Fruit fly (Drosophila melanogaster) whole organism, embryonic: ENCODE results near the gene RpL10Ab.
A peak's percentile ranks its signal among the peaks of the same experiment; 100 is the strongest.

ENCODE experiments used
- Aef1 ChIP-seq: fragments of 200-800 bp; sonication (Bioruptor generic); IDR thresholded peaks from 3 replicates; pipeline ENCODE4 v1.3.6; 2022; ENCODE audit warnings: missing biosample characterization, missing genetic modification characterization
- Atf-2 ChIP-seq: fragments of 200-800 bp; sonication (Bioruptor generic); optimal IDR thresholded peaks from 2 replicates; lab custom pipeline; 2016; ENCODE audit warnings: missing biosample characterization, missing genetic modification characterization
- Awh ChIP-seq: fragments of 200-800 bp; sonication (Bioruptor generic); IDR thresholded peaks from 2 replicates; pipeline ENCODE4, ENCODE4 v1.3.6; 2022; ENCODE audit warnings: missing biosample characterization, missing genetic modification characterization
- Bdp1 ChIP-seq: fragments of 200-800 bp; sonication (Bioruptor generic); optimal IDR thresholded peaks from 3 replicates; lab custom pipeline; 2016; ENCODE audit warnings: missing biosample characterization, missing genetic modification characterization
- CG12071 ChIP-seq: fragments of 200-800 bp; sonication (Bioruptor generic); optimal IDR thresholded peaks from 3 replicates; lab custom pipeline; 2018; ENCODE audit warnings: missing biosample characterization, mild to moderate bottlenecking, missing genetic modification characterization
- CG13296 ChIP-seq: fragments of 200-800 bp; sonication (Bioruptor generic); optimal IDR thresholded peaks from 3 replicates; lab custom pipeline; 2018; ENCODE audit warnings: missing biosample characterization, mild to moderate bottlenecking, missing genetic modification characterization
- CG15073 ChIP-seq: fragments of 200-800 bp; sonication (Bioruptor generic); optimal IDR thresholded peaks from 2 replicates; lab custom pipeline; 2016; ENCODE audit warnings: missing biosample characterization, missing genetic modification characterization
- CG17912 ChIP-seq: fragments of 200-800 bp; sonication (Bioruptor generic); optimal IDR thresholded peaks from 2 replicates; lab custom pipeline; 2018; ENCODE audit warnings: missing biosample characterization, mild to moderate bottlenecking, missing genetic modification characterization
- CG18262 ChIP-seq: fragments of 200-800 bp; optimal IDR thresholded peaks from 3 replicates; lab custom pipeline; 2019; ENCODE audit warnings: missing biosample characterization, mild to moderate bottlenecking, missing genetic modification characterization, moderate library complexity
- CG2120 ChIP-seq: fragments of 200-800 bp; sonication (Bioruptor generic); optimal IDR thresholded peaks from 3 replicates; lab custom pipeline; 2016; ENCODE audit warnings: missing biosample characterization, missing genetic modification characterization
- CG31224 ChIP-seq: fragments of 200-800 bp; sonication (Bioruptor generic); IDR thresholded peaks from 2 replicates; pipeline ENCODE4 v1.3.6; 2022; ENCODE audit warnings: missing biosample characterization, missing genetic modification characterization
- CG3838 ChIP-seq: fragments of 200-800 bp; sonication (Bioruptor generic); optimal IDR thresholded peaks from 3 replicates; lab custom pipeline; 2016; ENCODE audit warnings: missing biosample characterization, missing genetic modification characterization
- CG42726 ChIP-seq: fragments of 200-800 bp; sonication (Bioruptor generic); IDR thresholded peaks from 2 replicates; pipeline ENCODE4 v1.3.6; 2022; ENCODE audit warnings: missing biosample characterization, missing genetic modification characterization; ENCODE audit not compliant: partially characterized antibody
- CG4854 ChIP-seq: fragments of 200-800 bp; sonication (Bioruptor generic); optimal IDR thresholded peaks from 2 replicates; lab custom pipeline; 2016; ENCODE audit warnings: missing biosample characterization, missing genetic modification characterization, inconsistent platforms
- CG7928 ChIP-seq: fragments of 200-800 bp; sonication (Bioruptor generic); optimal IDR thresholded peaks from 2 replicates; lab custom pipeline; 2017; ENCODE audit warnings: missing biosample characterization, mild to moderate bottlenecking, missing genetic modification characterization
- CG8290 ChIP-seq, 3 experiments: fragments of 200-800 bp; sonication (Bioruptor generic); optimal IDR thresholded peaks; 2 replicates each; lab custom pipeline; 2016 to 2019; ENCODE audit warnings: missing biosample characterization in 3 of 3, missing genetic modification characterization in 3 of 3, mild to moderate bottlenecking in 2 of 3, moderate library complexity in 1 of 3
- CG9727 ChIP-seq: fragments of 200-800 bp; sonication (Bioruptor generic); optimal IDR thresholded peaks from 3 replicates; lab custom pipeline; 2017; ENCODE audit warnings: missing biosample characterization, mild to moderate bottlenecking, missing genetic modification characterization
- Gug ChIP-seq: fragments of 200-800 bp; sonication (Bioruptor generic); IDR thresholded peaks from 4 replicates; pipeline ENCODE4 v1.3.6; 2022; ENCODE audit warnings: missing biosample characterization, missing genetic modification characterization
- Hand ChIP-seq: fragments of 200-800 bp; sonication (Bioruptor generic); optimal IDR thresholded peaks from 2 replicates; lab custom pipeline; 2017; ENCODE audit warnings: mild to moderate bottlenecking, missing biosample characterization, missing genetic modification reagents, missing genetic modification characterization
- Mes4 ChIP-seq: fragments of 200-800 bp; sonication (Bioruptor generic); optimal IDR thresholded peaks from 2 replicates; lab custom pipeline; 2016; ENCODE audit warnings: missing biosample characterization, missing genetic modification characterization
- NC2α ChIP-seq: fragments of 200-800 bp; sonication (Bioruptor generic); optimal IDR thresholded peaks from 2 replicates; lab custom pipeline; 2016; ENCODE audit warnings: missing biosample characterization, missing genetic modification characterization
- Optix ChIP-seq: fragments of 200-800 bp; sonication (Bioruptor generic); IDR thresholded peaks from 3 replicates; pipeline ENCODE4 v1.3.6; 2022; ENCODE audit warnings: missing biosample characterization, missing genetic modification characterization
- Sox100B ChIP-seq: fragments of 200-800 bp; sonication (Bioruptor generic); optimal IDR thresholded peaks from 3 replicates; lab custom pipeline; 2018; ENCODE audit warnings: missing biosample characterization, mild to moderate bottlenecking, missing genetic modification characterization
- al ChIP-seq: fragments of 200-800 bp; sonication (Bioruptor generic); IDR thresholded peaks from 2 replicates; pipeline ENCODE4 v1.3.6; 2022; ENCODE audit warnings: missing biosample characterization, missing genetic modification characterization
- caup ChIP-seq: fragments of 200-800 bp; sonication (Bioruptor generic); optimal IDR thresholded peaks from 3 replicates; lab custom pipeline; 2017; ENCODE audit warnings: missing biosample characterization, mild to moderate bottlenecking, missing genetic modification characterization, moderate library complexity; ENCODE audit not compliant: severe bottlenecking
- chif ChIP-seq, 2 experiments: fragments of 200-800 bp; sonication (Bioruptor generic); optimal IDR thresholded peaks; 3 replicates each; lab custom pipeline; 2016; ENCODE audit warnings: missing biosample characterization in 2 of 2, missing genetic modification characterization in 2 of 2
- chinmo ChIP-seq: fragments of 200-800 bp; sonication (Bioruptor generic); IDR thresholded peaks from 4 replicates; pipeline ENCODE4 v1.3.6; 2022; ENCODE audit warnings: missing biosample characterization, missing genetic modification characterization; ENCODE audit not compliant: partially characterized antibody
- cwo ChIP-seq: fragments of 200-800 bp; sonication (Bioruptor generic); optimal IDR thresholded peaks from 3 replicates; lab custom pipeline; 2017; ENCODE audit warnings: missing biosample characterization, missing genetic modification characterization, mild to moderate bottlenecking, moderate library complexity, missing genetic modification reagents
- da ChIP-seq: fragments of 200-800 bp; sonication (Bioruptor generic); optimal IDR thresholded peaks from 2 replicates; lab custom pipeline; 2016; ENCODE audit warnings: missing biosample characterization, missing genetic modification characterization
- dimm ChIP-seq: fragments of 200-800 bp; sonication (Bioruptor generic); IDR thresholded peaks from 2 replicates; pipeline ENCODE4 v1.3.6; 2022; ENCODE audit warnings: missing biosample characterization, missing genetic modification characterization
- eve ChIP-seq, 2 experiments: fragments of >200 bp; optimal IDR thresholded peaks; 2 replicates each; lab custom pipeline; 2017; ENCODE audit warnings: missing biosample characterization in 2 of 2, missing genetic modification characterization in 2 of 2
- ewg ChIP-seq: fragments of 200-800 bp; sonication (Bioruptor generic); optimal IDR thresholded peaks from 3 replicates; lab custom pipeline; 2017; ENCODE audit warnings: mild to moderate bottlenecking, missing biosample characterization, missing genetic modification reagents, missing genetic modification characterization
- eyg ChIP-seq: fragments of 200-800 bp; sonication (Bioruptor generic); optimal IDR thresholded peaks from 3 replicates; lab custom pipeline; 2016; ENCODE audit warnings: missing biosample characterization, missing genetic modification characterization
- fd96Cb ChIP-seq: fragments of 200-800 bp; sonication (Bioruptor generic); optimal IDR thresholded peaks from 2 replicates; lab custom pipeline; 2018; ENCODE audit warnings: missing biosample characterization, mild to moderate bottlenecking, missing genetic modification characterization, moderate library complexity
- hbn ChIP-seq: fragments of 200-800 bp; sonication (Bioruptor generic); IDR thresholded peaks from 2 replicates; pipeline ENCODE4 v1.3.6; 2022; ENCODE audit warnings: missing biosample characterization, missing genetic modification characterization; ENCODE audit not compliant: partially characterized antibody
- her ChIP-seq: fragments of 200-800 bp; sonication (Bioruptor generic); optimal IDR thresholded peaks from 2 replicates; lab custom pipeline; 2016; ENCODE audit warnings: missing biosample characterization, missing genetic modification characterization
- inv ChIP-seq: fragments of 200-800 bp; sonication (Bioruptor generic); IDR thresholded peaks from 2 replicates; pipeline ENCODE4 v1.3.6; 2022; ENCODE audit warnings: missing biosample characterization, missing genetic modification characterization; ENCODE audit not compliant: partially characterized antibody
- lmd ChIP-seq: fragments of 200-800 bp; sonication (Bioruptor generic); IDR thresholded peaks from 2 replicates; pipeline ENCODE4 v1.3.6; 2022; ENCODE audit warnings: missing biosample characterization, missing genetic modification characterization
- lov ChIP-seq, 2 experiments: fragments of 200-800 bp in 1 of 2; fragments of >200 bp in 1 of 2; sonication (Bioruptor generic) in 1 of 2; IDR thresholded peaks in 1 of 2; optimal IDR thresholded peaks in 1 of 2; 2 replicates in 1 of 2; 3 replicates in 1 of 2; pipeline versions ENCODE4 v1.3.6 to Lab custom; 2017 to 2022; ENCODE audit warnings: missing biosample characterization in 1 of 2, missing genetic modification characterization in 1 of 2
- mam ChIP-seq: fragments of 200-800 bp; sonication (Bioruptor generic); optimal IDR thresholded peaks from 3 replicates; lab custom pipeline; 2016; ENCODE audit warnings: missing biosample characterization, missing genetic modification characterization
- pb ChIP-seq: fragments of 200-800 bp; sonication (Bioruptor generic); optimal IDR thresholded peaks from 3 replicates; lab custom pipeline; 2016; ENCODE audit warnings: missing biosample characterization, missing genetic modification characterization
- pfk ChIP-seq: fragments of 200-800 bp; sonication (Bioruptor generic); optimal IDR thresholded peaks from 2 replicates; lab custom pipeline; 2018; ENCODE audit warnings: missing biosample characterization, mild to moderate bottlenecking, missing genetic modification characterization, moderate library complexity
- pita ChIP-seq: fragments of 200-800 bp; sonication (Bioruptor generic); optimal IDR thresholded peaks from 2 replicates; lab custom pipeline; 2017; ENCODE audit warnings: missing biosample characterization, mild to moderate bottlenecking, missing genetic modification characterization
- pum ChIP-seq: fragments of 200-800 bp; sonication (Bioruptor generic); optimal IDR thresholded peaks from 2 replicates; lab custom pipeline; 2016; ENCODE audit warnings: missing biosample characterization, missing genetic modification characterization
- sim ChIP-seq: fragments of 200-800 bp; sonication (Bioruptor generic); IDR thresholded peaks from 2 replicates; pipeline ENCODE4 v1.3.6; 2022; ENCODE audit warnings: missing biosample characterization, missing genetic modification characterization
- ssp ChIP-seq: fragments of 200-800 bp; sonication (Bioruptor generic); IDR thresholded peaks from 2 replicates; pipeline ENCODE4 v1.3.6; 2022; ENCODE audit warnings: missing biosample characterization, missing genetic modification characterization

The RpL10Ab gene

DNA sequence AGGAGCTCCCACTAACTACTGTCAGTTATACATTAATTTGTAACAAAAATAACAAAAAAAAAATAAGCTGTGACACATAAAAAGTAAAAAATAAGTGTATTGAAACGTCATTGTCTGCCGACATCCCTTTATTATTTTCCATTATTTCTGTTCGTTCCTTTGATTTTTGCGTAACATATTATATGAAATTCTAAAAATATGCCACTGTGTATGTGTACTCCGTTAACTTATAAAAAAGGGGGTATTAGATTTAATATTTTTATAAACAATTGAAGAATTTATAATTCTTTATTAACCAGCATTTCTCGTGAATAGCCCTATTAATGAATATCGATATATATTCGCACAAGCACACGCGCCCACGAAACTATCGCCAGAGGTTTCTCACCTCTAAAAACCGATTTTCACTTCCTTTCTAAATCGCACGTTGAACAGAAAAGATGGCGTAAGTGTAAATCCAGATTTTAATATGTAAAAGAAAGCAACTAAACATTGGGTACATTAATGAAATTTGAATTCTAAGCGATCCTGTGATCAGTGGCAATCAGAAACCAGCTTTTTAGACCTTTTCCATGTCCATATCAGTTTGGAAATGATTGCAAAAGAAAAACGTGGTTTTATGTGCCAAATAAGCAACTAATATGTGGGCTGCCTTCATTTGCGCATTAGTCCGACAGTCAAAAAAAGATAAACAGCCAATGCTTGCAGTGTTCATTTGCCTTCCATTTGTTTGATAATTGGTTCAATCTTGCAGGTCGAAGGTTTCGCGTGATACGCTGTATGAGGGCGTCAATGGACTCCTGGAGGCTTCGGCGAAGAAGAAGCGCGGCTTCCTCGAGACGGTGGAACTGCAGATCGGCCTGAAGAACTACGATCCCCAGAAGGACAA lies at the start of gene RpL10Ab (continued):
- TF ChIP-seq CG13296 (peak; percentile 58), lov (optimal IDR thresholded peaks at IDR 0.05; lab: Kevin White, UChicago) (no peak), lov (GFP tag; IDR thresholded peaks at IDR 0.05; lab: Robert Waterston, UW) (peak; percentile 86), eyg (GFP tag; lab: Kevin White, UChicago) (no peak), CG9727 (peak; percentile 78), CG8290 (GFP tag; optimal IDR thresholded peaks at IDR 0.05; lab: Kevin White, UChicago) (no peak), CG8290 (tag; optimal IDR thresholded peaks at IDR 0.05; lab: Kevin White, UChicago) (peak in 1 of 2 experiments; percentile 81), Hand (no peak), fd96Cb (tag; lab: Kevin White, UChicago) (peak; percentile 26), Sox100B (peak; percentile 59), Mes4 (peak; percentile 69), hbn (GFP tag; lab: Robert Waterston, UW) (peak; percentile 63), chinmo (GFP tag; lab: Robert Waterston, UW) (peak; percentile 66; the same call in 1 of the 4 replicates), dimm (GFP tag; lab: Robert Waterston, UW) (0 out of 2 replicates have a peak, but pooled peaks have one; percentile 9), al (peak; percentile 47), CG7928 (GFP tag; lab: Kevin White, UChicago) (peak; percentile 47), CG31224 (peak; percentile 18; the same call in 1 of the 2 replicates), Awh (GFP tag; lab: Robert Waterston, UW) (peak; percentile 54; the same call in 1 of the 2 replicates), pb (peak; percentile 53), Aef1 (GFP tag; lab: Robert Waterston, UW) (peak; percentile 32; the same call in 1 of the 3 replicates), cwo (GFP tag; lab: Kevin White, UChicago) (no peak), Gug (GFP tag; lab: Robert Waterston, UW) (peak; percentile 64; the same call in 2 of the 4 replicates), eve (GFP tag; optimal IDR thresholded peaks at IDR 0.05; lab: Kevin White, UChicago) (no peak), CG2120 (peak; percentile 20), ewg (GFP tag; lab: Kevin White, UChicago) (peak; percentile 3), ssp (GFP tag; lab: Robert Waterston, UW) (peak; percentile 73), mam (peak; percentile 39), CG17912 (GFP tag; lab: Kevin White, UChicago) (peak; percentile 88), Bdp1 (GFP tag; lab: Kevin White, UChicago) (no peak), caup (peak; percentile 72), her (GFP tag; lab: Kevin White, UChicago) (peak; percentile 54), Atf-2 (GFP tag; lab: Kevin White, UChicago) (peak; percentile 10), pum (GFP tag; lab: Kevin White, UChicago) (peak; percentile 19), Optix (GFP tag; lab: Robert Waterston, UW) (peak; percentile 50; the same call in 1 of the 3 replicates), pfk (peak; percentile 65), da (GFP tag; lab: Kevin White, UChicago) (no peak), CG15073 (GFP tag; lab: Kevin White, UChicago) (no peak), CG4854 (GFP tag; lab: Kevin White, UChicago) (peak; percentile 46), inv (GFP tag; lab: Robert Waterston, UW) (peak; percentile 82), chif (GFP tag; optimal IDR thresholded peaks at IDR 0.05; lab: Kevin White, UChicago) (peak in 1 of 2 experiments; percentile 17), NC2α (GFP tag; lab: Kevin White, UChicago) (no peak), CG42726 (GFP tag; lab: Robert Waterston, UW) (peak; percentile 95), sim (GFP tag; lab: Robert Waterston, UW) (no peak), CG18262 (tag; lab: Kevin White, UChicago) (peak; percentile 72), lmd (GFP tag; lab: Robert Waterston, UW) (peak; percentile 71), CG3838 (GFP tag; lab: Kevin White, UChicago) (no peak), pita (GFP tag; lab: Kevin White, UChicago) (no peak), CG12071 (GFP tag; lab: Kevin White, UChicago) (peak; percentile 82)
